Fruit fly (Drosophila melanogaster) whole organism, embryonic: Measurements from ENCODE around the gene tok.

ENCODE experiments used
- Antp ChIP-seq: fragments of 200-800 bp; sonication (Bioruptor generic); optimal IDR thresholded peaks from 3 replicates; lab custom pipeline; 2016; ENCODE audit warnings: missing biosample characterization, missing genetic modification characterization
- CG12659 ChIP-seq: fragments of 200-800 bp; sonication (Bioruptor generic); optimal IDR thresholded peaks from 3 replicates; lab custom pipeline; 2017; ENCODE audit warnings: mild to moderate bottlenecking, missing biosample characterization, missing genetic modification reagents, missing genetic modification characterization
- CG14667 ChIP-seq: fragments of 200-800 bp; sonication (Bioruptor generic); IDR thresholded peaks from 2 replicates; pipeline ENCODE4 v1.3.6; 2022; ENCODE audit warnings: missing biosample characterization, missing genetic modification characterization
- CG16779 ChIP-seq: fragments of 200-800 bp; sonication (Bioruptor generic); IDR thresholded peaks from 2 replicates; pipeline ENCODE4 v1.3.6; 2022; ENCODE audit warnings: missing biosample characterization, missing genetic modification characterization
- CG18262 ChIP-seq: fragments of 200-800 bp; optimal IDR thresholded peaks from 3 replicates; lab custom pipeline; 2019; ENCODE audit warnings: missing biosample characterization, mild to moderate bottlenecking, missing genetic modification characterization, moderate library complexity
- CG30020 ChIP-seq: fragments of 200-800 bp; optimal IDR thresholded peaks from 2 replicates; lab custom pipeline; 2019; ENCODE audit warnings: missing biosample characterization, mild to moderate bottlenecking, missing genetic modification characterization, moderate library complexity
- CG30403 ChIP-seq: fragments of 200-800 bp; sonication (Bioruptor generic); optimal IDR thresholded peaks from 3 replicates; lab custom pipeline; 2016; ENCODE audit warnings: missing biosample characterization, missing genetic modification characterization
- CG30431 ChIP-seq: fragments of 200-800 bp; sonication (Bioruptor generic); optimal IDR thresholded peaks from 2 replicates; lab custom pipeline; 2017; ENCODE audit warnings: missing biosample characterization, missing genetic modification characterization
- CG3065 ChIP-seq: fragments of 200-800 bp; sonication (Bioruptor generic); optimal IDR thresholded peaks from 2 replicates; lab custom pipeline; 2016; ENCODE audit warnings: missing biosample characterization, missing genetic modification characterization
- CG3995 ChIP-seq: fragments of 200-800 bp; sonication (Bioruptor generic); optimal IDR thresholded peaks from 3 replicates; lab custom pipeline; 2016; ENCODE audit warnings: missing biosample characterization, missing genetic modification characterization
- CG6654 ChIP-seq: fragments of 200-800 bp; sonication (Bioruptor generic); optimal IDR thresholded peaks from 2 replicates; lab custom pipeline; 2017; ENCODE audit warnings: missing biosample characterization, mild to moderate bottlenecking, missing genetic modification characterization
- CG6854 ChIP-seq: fragments of 200-800 bp; sonication (Bioruptor generic); optimal IDR thresholded peaks from 3 replicates; lab custom pipeline; 2017; ENCODE audit warnings: missing biosample characterization, mild to moderate bottlenecking, missing genetic modification characterization
- CG7839 ChIP-seq: fragments of 200-800 bp; sonication (Bioruptor generic); optimal IDR thresholded peaks from 3 replicates; lab custom pipeline; 2018; ENCODE audit warnings: missing biosample characterization, mild to moderate bottlenecking, missing genetic modification characterization, moderate library complexity
- CG8290 ChIP-seq, 3 experiments: fragments of 200-800 bp; sonication (Bioruptor generic); optimal IDR thresholded peaks; 2 replicates each; lab custom pipeline; 2016 to 2019; ENCODE audit warnings: missing biosample characterization in 3 of 3, missing genetic modification characterization in 3 of 3, mild to moderate bottlenecking in 2 of 3, moderate library complexity in 1 of 3
- CG8478 ChIP-seq: fragments of >200 bp; optimal IDR thresholded peaks from 2 replicates; lab custom pipeline; 2018
- CG9609 ChIP-seq: fragments of 200-800 bp; sonication (Bioruptor generic); optimal IDR thresholded peaks from 3 replicates; lab custom pipeline; 2016; ENCODE audit warnings: missing biosample characterization, missing genetic modification characterization
- D19B ChIP-seq: fragments of 200-800 bp; sonication (Bioruptor generic); optimal IDR thresholded peaks from 2 replicates; lab custom pipeline; 2017; ENCODE audit warnings: missing biosample characterization, mild to moderate bottlenecking, missing genetic modification characterization
- Gsc ChIP-seq: fragments of 200-800 bp; sonication (Bioruptor generic); IDR thresholded peaks from 2 replicates; pipeline ENCODE4 v1.3.6; 2022; ENCODE audit warnings: missing biosample characterization, missing genetic modification characterization
- HHEX ChIP-seq: fragments of 200-800 bp; sonication (Bioruptor generic); optimal IDR thresholded peaks from 3 replicates; lab custom pipeline; 2017; ENCODE audit warnings: missing biosample characterization, mild to moderate bottlenecking, missing genetic modification characterization, missing genetic modification reagents
- Lim3 ChIP-seq: fragments of 200-800 bp; sonication (Bioruptor generic); IDR thresholded peaks from 2 replicates; pipeline ENCODE4 v1.3.6; 2022; ENCODE audit warnings: missing biosample characterization, missing genetic modification characterization
- Lpt ChIP-seq: fragments of >200 bp; optimal IDR thresholded peaks from 2 replicates; lab custom pipeline; 2018; ENCODE audit warnings: missing biosample characterization, missing genetic modification characterization
- NC2α ChIP-seq: fragments of 200-800 bp; sonication (Bioruptor generic); optimal IDR thresholded peaks from 2 replicates; lab custom pipeline; 2016; ENCODE audit warnings: missing biosample characterization, missing genetic modification characterization
- NK7.1 ChIP-seq: fragments of 200-800 bp; sonication (Bioruptor generic); optimal IDR thresholded peaks from 3 replicates; lab custom pipeline; 2016; ENCODE audit warnings: missing biosample characterization, missing genetic modification characterization
- Opbp ChIP-seq: fragments of 200-800 bp; sonication (Bioruptor generic); IDR thresholded peaks from 3 replicates; pipeline ENCODE4 v1.3.6; 2022; ENCODE audit warnings: missing biosample characterization, missing genetic modification characterization; ENCODE audit not compliant: partially characterized antibody
- Xbp1 ChIP-seq: fragments of 200-800 bp; sonication (Bioruptor generic); optimal IDR thresholded peaks from 3 replicates; lab custom pipeline; 2016; ENCODE audit warnings: missing biosample characterization, mild to moderate bottlenecking, missing genetic modification characterization
- ab ChIP-seq: fragments of 200-800 bp; sonication (Bioruptor generic); optimal IDR thresholded peaks from 2 replicates; lab custom pipeline; 2016; ENCODE audit warnings: missing biosample characterization, missing genetic modification characterization
- bigmax ChIP-seq: fragments of 200-800 bp; sonication (Bioruptor generic); optimal IDR thresholded peaks from 2 replicates; lab custom pipeline; 2018; ENCODE audit warnings: missing biosample characterization, mild to moderate bottlenecking, missing genetic modification characterization
- chif ChIP-seq, 2 experiments: fragments of 200-800 bp; sonication (Bioruptor generic); optimal IDR thresholded peaks; 3 replicates each; lab custom pipeline; 2016; ENCODE audit warnings: missing biosample characterization in 2 of 2, missing genetic modification characterization in 2 of 2
- chn ChIP-seq: fragments of 200-800 bp; sonication (Bioruptor generic); optimal IDR thresholded peaks from 2 replicates; lab custom pipeline; 2016; ENCODE audit warnings: missing biosample characterization, missing genetic modification characterization
- crol ChIP-seq: fragments of 200-800 bp; sonication (Bioruptor generic); IDR thresholded peaks from 2 replicates; pipeline ENCODE4 v1.3.6; 2022; ENCODE audit warnings: missing biosample characterization, missing genetic modification characterization
- da ChIP-seq: fragments of 200-800 bp; sonication (Bioruptor generic); optimal IDR thresholded peaks from 2 replicates; lab custom pipeline; 2016; ENCODE audit warnings: missing biosample characterization, missing genetic modification characterization
- dpn ChIP-seq, 2 experiments: fragments of 200-800 bp; sonication (Bioruptor generic); optimal IDR thresholded peaks; 3 replicates each; lab custom pipeline; 2016; ENCODE audit warnings: missing biosample characterization in 2 of 2, missing genetic modification characterization in 2 of 2
- ems ChIP-seq: fragments of 200-800 bp; sonication (Bioruptor generic); optimal IDR thresholded peaks from 3 replicates; lab custom pipeline; 2016; ENCODE audit warnings: missing biosample characterization, missing genetic modification characterization
- eve ChIP-seq, 2 experiments: fragments of >200 bp; optimal IDR thresholded peaks; 2 replicates each; lab custom pipeline; 2017; ENCODE audit warnings: missing biosample characterization in 2 of 2, missing genetic modification characterization in 2 of 2
- ewg ChIP-seq: fragments of 200-800 bp; sonication (Bioruptor generic); optimal IDR thresholded peaks from 3 replicates; lab custom pipeline; 2017; ENCODE audit warnings: mild to moderate bottlenecking, missing biosample characterization, missing genetic modification reagents, missing genetic modification characterization
- fd102C ChIP-seq: fragments of 200-800 bp; sonication (Bioruptor generic); optimal IDR thresholded peaks from 2 replicates; lab custom pipeline; 2018; ENCODE audit warnings: missing biosample characterization, mild to moderate bottlenecking, missing genetic modification characterization, moderate library complexity
- fd64A ChIP-seq: fragments of 200-800 bp; sonication (Bioruptor generic); optimal IDR thresholded peaks from 3 replicates; lab custom pipeline; 2018; ENCODE audit warnings: missing biosample characterization, mild to moderate bottlenecking, missing genetic modification characterization
- gsb ChIP-seq: fragments of 200-800 bp; sonication (Bioruptor generic); IDR thresholded peaks from 2 replicates; pipeline ENCODE4 v1.3.6; 2022; ENCODE audit warnings: missing biosample characterization, missing genetic modification characterization
- ham ChIP-seq: fragments of 200-800 bp; sonication (Bioruptor generic); IDR thresholded peaks from 2 replicates; pipeline ENCODE4 v1.3.6; 2022; ENCODE audit warnings: missing biosample characterization, missing genetic modification characterization
- hth ChIP-seq: fragments of >200 bp; optimal IDR thresholded peaks from 2 replicates; lab custom pipeline; 2017; ENCODE audit warnings: inconsistent platforms
- jumu ChIP-seq: fragments of 200-800 bp; sonication (Bioruptor generic); optimal IDR thresholded peaks from 3 replicates; lab custom pipeline; 2016; ENCODE audit warnings: missing biosample characterization, missing genetic modification characterization
- kah ChIP-seq: fragments of 200-800 bp; sonication (Bioruptor generic); optimal IDR thresholded peaks from 2 replicates; lab custom pipeline; 2018; ENCODE audit warnings: missing biosample characterization, mild to moderate bottlenecking, missing genetic modification characterization
- lmd ChIP-seq: fragments of 200-800 bp; sonication (Bioruptor generic); IDR thresholded peaks from 2 replicates; pipeline ENCODE4 v1.3.6; 2022; ENCODE audit warnings: missing biosample characterization, missing genetic modification characterization
- pros ChIP-seq: fragments of 200-800 bp; sonication (Bioruptor generic); optimal IDR thresholded peaks from 3 replicates; lab custom pipeline; 2019; ENCODE audit warnings: missing biosample characterization, mild to moderate bottlenecking, missing genetic modification characterization, moderate library complexity
- shn ChIP-seq: fragments of 200-800 bp; sonication (Bioruptor generic); optimal IDR thresholded peaks from 3 replicates; lab custom pipeline; 2016; ENCODE audit warnings: missing biosample characterization, missing genetic modification characterization
- sim ChIP-seq: fragments of 200-800 bp; sonication (Bioruptor generic); IDR thresholded peaks from 2 replicates; pipeline ENCODE4 v1.3.6; 2022; ENCODE audit warnings: missing biosample characterization, missing genetic modification characterization
- tap ChIP-seq: fragments of 200-800 bp; optimal IDR thresholded peaks from 3 replicates; lab custom pipeline; 2019; ENCODE audit warnings: missing biosample characterization, mild to moderate bottlenecking, missing genetic modification characterization, moderate library complexity
- toy ChIP-seq: fragments of 200-800 bp; sonication (Bioruptor generic); IDR thresholded peaks from 2 replicates; pipeline ENCODE4 v1.3.6; 2022; ENCODE audit warnings: missing biosample characterization, missing genetic modification characterization
- vnd ChIP-seq: fragments of 200-800 bp; sonication (Bioruptor generic); IDR thresholded peaks from 3 replicates; pipeline ENCODE4 v1.3.6; 2022; ENCODE audit warnings: missing biosample characterization, missing genetic modification characterization; ENCODE audit not compliant: partially characterized antibody
- zfh1 ChIP-seq: fragments of 200-800 bp; sonication (Bioruptor generic); IDR thresholded peaks from 3 replicates; pipeline ENCODE4 v1.3.6; 2022; ENCODE audit warnings: missing biosample characterization, missing genetic modification characterization

tok gene

dm6 chr3R:24768538-24769401 lies 49.3 kb downstream of the tok start, which contains the start of gene CG13631 (continued):
- TF ChIP-seq vnd, result no peak
- TF ChIP-seq CG7839 (tag; lab: Kevin White, UChicago), result peak; percentile 95
- peak; percentile 92 for TF ChIP-seq ems (GFP tag; lab: Kevin White, UChicago)
- TF ChIP-seq pros (GFP tag; lab: Kevin White, UChicago), result no peak
- TF ChIP-seq hth (lab: Kevin White, UChicago), result no peak
- peak; percentile 66 for TF ChIP-seq Lim3 (GFP tag; lab: Robert Waterston, UW)
- TF ChIP-seq zfh1 (GFP tag; lab: Robert Waterston, UW), result peak; percentile 96
- TF ChIP-seq eve (GFP tag; optimal IDR thresholded peaks at IDR 0.05; lab: Kevin White, UChicago), result peak in 1 of 2 experiments; percentile 99
- TF ChIP-seq CG16779 (GFP tag; lab: Robert Waterston, UW), result no peak
- TF ChIP-seq CG6854 (GFP tag; lab: Kevin White, UChicago), result peak; percentile 67
- TF ChIP-seq ham (GFP tag; lab: Robert Waterston, UW), result no peak
- no peak for TF ChIP-seq CG8478 (lab: Kevin White, UChicago)
- peak; percentile 87 for TF ChIP-seq CG14667 (GFP tag; lab: Robert Waterston, UW)
- peak; percentile 86 for TF ChIP-seq kah (GFP tag; lab: Kevin White, UChicago)
- peak; percentile 98 for TF ChIP-seq CG18262 (tag; lab: Kevin White, UChicago)
- peak; percentile 96 for TF ChIP-seq ewg (GFP tag; lab: Kevin White, UChicago)
- no peak for TF ChIP-seq Lpt (GFP tag; lab: Kevin White, UChicago)
- TF ChIP-seq D19B, result peak; percentile 33
- peak; percentile 91 for TF ChIP-seq CG9609 (GFP tag; lab: Kevin White, UChicago)
- TF ChIP-seq NC2α (GFP tag; lab: Kevin White, UChicago), result peak; percentile 84
- peak; percentile 54; the same call in 1 of the 2 replicates for TF ChIP-seq gsb (GFP tag; lab: Robert Waterston, UW)
- peak; percentile 90 for TF ChIP-seq fd64A (GFP tag; lab: Kevin White, UChicago)
- peak; percentile 72 for TF ChIP-seq da (GFP tag; lab: Kevin White, UChicago)
- peak; percentile 95 to 97 for TF ChIP-seq chif (GFP tag; optimal IDR thresholded peaks at IDR 0.05; lab: Kevin White, UChicago)
- peak; percentile 96 for TF ChIP-seq Xbp1 (GFP tag; lab: Kevin White, UChicago)
- peak; percentile 98 for TF ChIP-seq CG30403 (GFP tag; lab: Kevin White, UChicago)
- peak; percentile 92 for TF ChIP-seq HHEX (GFP tag; lab: Kevin White, UChicago)
- peak; percentile 79 for TF ChIP-seq NK7.1
- no peak for TF ChIP-seq fd102C
- peak; percentile 87 for TF ChIP-seq CG6654 (GFP tag; lab: Kevin White, UChicago)
- peak; percentile 87 for TF ChIP-seq ab (GFP tag; lab: Kevin White, UChicago)
- TF ChIP-seq shn (GFP tag; lab: Kevin White, UChicago), result peak; percentile 86
- peak; percentile 67; the same call in 1 of the 2 replicates for TF ChIP-seq sim (GFP tag; lab: Robert Waterston, UW)
- peak; percentile 78 for TF ChIP-seq CG30020 (tag; lab: Kevin White, UChicago)
- TF ChIP-seq bigmax, result no peak
- peak; percentile 97 for TF ChIP-seq crol (GFP tag; lab: Robert Waterston, UW)
- TF ChIP-seq chn (GFP tag; lab: Kevin White, UChicago), result peak; percentile 94
- no peak for TF ChIP-seq Opbp
- TF ChIP-seq CG3995 (GFP tag; lab: Kevin White, UChicago), result peak; percentile 21
- peak; percentile 94 for TF ChIP-seq Antp (GFP tag; lab: Kevin White, UChicago)
- TF ChIP-seq CG8290 (GFP tag; optimal IDR thresholded peaks at IDR 0.05; lab: Kevin White, UChicago), result peak; percentile 89
- TF ChIP-seq CG8290 (tag; optimal IDR thresholded peaks at IDR 0.05; lab: Kevin White, UChicago), result peak; percentile 17 to 90
- TF ChIP-seq CG3065 (GFP tag; lab: Kevin White, UChicago), result peak; percentile 83
- peak; percentile 95 for TF ChIP-seq jumu (GFP tag; lab: Kevin White, UChicago)
- peak; percentile 94 for TF ChIP-seq lmd
- TF ChIP-seq dpn (GFP tag; optimal IDR thresholded peaks at IDR 0.05; lab: Kevin White, UChicago), result peak; percentile 93 to 94
- TF ChIP-seq CG30431 (GFP tag; lab: Kevin White, UChicago), result peak; percentile 93
- TF ChIP-seq CG12659 (GFP tag; lab: Kevin White, UChicago), result peak; percentile 90
- TF ChIP-seq tap (tag; lab: Kevin White, UChicago), result peak; percentile 93
- TF ChIP-seq toy (GFP tag; lab: Robert Waterston, UW), result peak; percentile 64; the same call in 1 of the 2 replicates
- peak; percentile 88 for TF ChIP-seq Gsc (GFP tag; lab: Robert Waterston, UW)
